Worm (Caenorhabditis elegans): ENCODE results near the gene srx-82.

DNA sequence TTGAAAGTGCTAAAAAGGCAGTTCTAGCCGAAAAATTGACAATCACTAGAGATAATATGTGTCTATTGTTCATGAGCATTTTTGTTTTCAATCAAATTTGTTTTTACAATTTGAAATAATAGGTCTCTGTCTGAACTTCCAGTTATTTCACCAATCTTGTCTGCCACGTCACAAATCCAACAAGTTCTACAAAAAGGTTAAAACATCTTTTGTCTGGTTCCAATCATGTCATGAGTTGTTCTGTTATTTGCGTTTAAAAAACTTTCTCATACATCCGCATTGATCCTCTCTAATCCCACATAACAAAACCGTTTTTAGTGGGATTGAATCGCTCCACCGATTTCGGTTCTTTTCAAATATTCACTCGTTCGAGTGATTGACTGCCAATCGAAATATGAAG is 11.3 kb downstream of the srx-82 start, which contains the start of gene F35B12.9:
- TF ChIP-seq nhr-28 (tag; optimal IDR thresholded peaks at IDR 0.05) (no peak), mdt-29 (GFP tag; IDR thresholded peaks at IDR 0.05) (no peak), mdl-1 (tag; optimal IDR thresholded peaks at IDR 0.05) (no peak), nhr-77 (tag; optimal IDR thresholded peaks at IDR 0.05) (no peak), hlh-30 (tag; optimal IDR thresholded peaks at IDR 0.05; ENCODE audit: insufficient read depth) (no peak), fkh-10 (GFP tag; optimal IDR thresholded peaks at IDR 0.05) (no peak), unc-62 (GFP tag; optimal IDR thresholded peaks at IDR 0.05 in 1 of 2) (peak in 1 of 2 experiments; percentile 18), unc-62 (tag; optimal IDR thresholded peaks at IDR 0.05) (no peak), ceh-32 (tag; optimal IDR thresholded peaks at IDR 0.05; ENCODE audit: poor library complexity) (no peak), R02D3.7 (tag; optimal IDR thresholded peaks at IDR 0.05) (no peak), spr-1 (tag; optimal IDR thresholded peaks at IDR 0.05) (no peak)
